Fruit fly (Drosophila melanogaster) whole organism, adult: ENCODE data around the gene Ogdh.

ENCODE experiments used
- CG11617 ChIP-seq: fragments of 200-800 bp; sonication (Bioruptor generic); optimal IDR thresholded peaks from 2 replicates; lab custom pipeline; 2017; ENCODE audit warnings: mild to moderate bottlenecking, missing biosample characterization, missing genetic modification reagents, missing genetic modification characterization
- CG12768 ChIP-seq: fragments of 200-800 bp; sonication (Bioruptor generic); optimal IDR thresholded peaks from 2 replicates; lab custom pipeline; 2017; ENCODE audit warnings: missing biosample characterization, missing genetic modification characterization, mild to moderate bottlenecking, moderate library complexity, missing genetic modification reagents
- CG14711 ChIP-seq: fragments of 200-800 bp; sonication (Bioruptor generic); optimal IDR thresholded peaks from 2 replicates; lab custom pipeline; 2018; ENCODE audit warnings: missing biosample characterization, mild to moderate bottlenecking, missing genetic modification characterization, moderate library complexity
- CG1620 ChIP-seq: fragments of 200-800 bp; sonication (Bioruptor generic); optimal IDR thresholded peaks from 2 replicates; lab custom pipeline; 2016; ENCODE audit warnings: missing biosample characterization, missing genetic modification characterization
- CG33017 ChIP-seq: fragments of 200-800 bp; sonication (Bioruptor generic); optimal IDR thresholded peaks from 2 replicates; lab custom pipeline; 2018; ENCODE audit warnings: missing biosample characterization, mild to moderate bottlenecking, missing genetic modification characterization, moderate library complexity
- CG5204 ChIP-seq: fragments of 200-800 bp; sonication (Bioruptor generic); optimal IDR thresholded peaks from 2 replicates; lab custom pipeline; 2016; ENCODE audit warnings: missing biosample characterization, missing genetic modification characterization
- CG7045 ChIP-seq: fragments of 200-800 bp; sonication (Bioruptor generic); optimal IDR thresholded peaks from 2 replicates; lab custom pipeline; 2017; ENCODE audit warnings: missing biosample characterization, mild to moderate bottlenecking, missing genetic modification characterization
- CG7101 ChIP-seq: fragments of 200-800 bp; sonication (Bioruptor generic); optimal IDR thresholded peaks from 2 replicates; lab custom pipeline; 2018; ENCODE audit warnings: missing biosample characterization, mild to moderate bottlenecking, missing genetic modification characterization, moderate library complexity
- Clk ChIP-seq: fragments of 200-800 bp; sonication (Bioruptor generic); optimal IDR thresholded peaks from 2 replicates; lab custom pipeline; 2017; ENCODE audit warnings: missing biosample characterization, missing genetic modification characterization
- Crg-1 ChIP-seq: fragments of 200-800 bp; sonication (Bioruptor generic); optimal IDR thresholded peaks from 2 replicates; lab custom pipeline; 2016; ENCODE audit warnings: missing biosample characterization, missing genetic modification characterization
- Hr96 ChIP-seq: fragments of 200-800 bp; sonication (Bioruptor generic); optimal IDR thresholded peaks from 2 replicates; lab custom pipeline; 2016; ENCODE audit warnings: missing biosample characterization, missing genetic modification characterization
- Mnt ChIP-seq: fragments of 200-800 bp; sonication (Bioruptor generic); optimal IDR thresholded peaks from 2 replicates; lab custom pipeline; 2016; ENCODE audit warnings: missing biosample characterization, mild to moderate bottlenecking, missing genetic modification characterization
- bab1 ChIP-seq: fragments of 200-800 bp; sonication (Bioruptor generic); optimal IDR thresholded peaks from 3 replicates; lab custom pipeline; 2019; ENCODE audit warnings: missing biosample characterization, mild to moderate bottlenecking, missing genetic modification characterization, moderate library complexity
- cic ChIP-seq: fragments of 200-800 bp; sonication (Bioruptor generic); optimal IDR thresholded peaks from 2 replicates; lab custom pipeline; 2017; ENCODE audit warnings: missing biosample characterization, mild to moderate bottlenecking, missing genetic modification characterization, moderate library complexity
- cnc ChIP-seq, 2 experiments: fragments of >200 bp; optimal IDR thresholded peaks; 2 replicates each; lab custom pipeline; 2017
- kay ChIP-seq: fragments of 200-800 bp; sonication (Bioruptor generic); peaks from one replicate; lab custom pipeline; 2016; ENCODE audit warnings: missing biosample characterization, missing genetic modification characterization, borderline replicate concordance
- ovo ChIP-seq: fragments of 200-800 bp; sonication (Bioruptor generic); optimal IDR thresholded peaks from 2 replicates; lab custom pipeline; 2016; ENCODE audit warnings: missing biosample characterization, missing genetic modification characterization
- pad ChIP-seq: fragments of 200-800 bp; sonication (Bioruptor generic); optimal IDR thresholded peaks from 3 replicates; lab custom pipeline; 2017; ENCODE audit warnings: missing biosample characterization, missing genetic modification characterization, mild to moderate bottlenecking, moderate library complexity, missing genetic modification reagents
- tj ChIP-seq: fragments of 200-800 bp; sonication (Bioruptor generic); optimal IDR thresholded peaks from 3 replicates; lab custom pipeline; 2017; ENCODE audit warnings: missing biosample characterization, mild to moderate bottlenecking, missing genetic modification characterization, moderate library complexity
- toe ChIP-seq: fragments of 200-800 bp; sonication (Bioruptor generic); optimal IDR thresholded peaks from 2 replicates; lab custom pipeline; 2016; ENCODE audit warnings: missing biosample characterization, missing genetic modification characterization

Gene Ogdh

dm6 chr3L:16935284-16935683 is 19.3 kb upstream of the Ogdh start, which contains the start of gene CG11905:
TSS of gene CG11905 (minus strand) at chr3L:16935536.
- TF ChIP-seq CG14711 (tag; lab: Kevin White, UChicago) (no peak), Clk (GFP tag; lab: Kevin White, UChicago) (no peak), CG11617 (GFP tag; lab: Kevin White, UChicago) (no peak), CG12768 (GFP tag; lab: Kevin White, UChicago) (no peak)

DNA sequence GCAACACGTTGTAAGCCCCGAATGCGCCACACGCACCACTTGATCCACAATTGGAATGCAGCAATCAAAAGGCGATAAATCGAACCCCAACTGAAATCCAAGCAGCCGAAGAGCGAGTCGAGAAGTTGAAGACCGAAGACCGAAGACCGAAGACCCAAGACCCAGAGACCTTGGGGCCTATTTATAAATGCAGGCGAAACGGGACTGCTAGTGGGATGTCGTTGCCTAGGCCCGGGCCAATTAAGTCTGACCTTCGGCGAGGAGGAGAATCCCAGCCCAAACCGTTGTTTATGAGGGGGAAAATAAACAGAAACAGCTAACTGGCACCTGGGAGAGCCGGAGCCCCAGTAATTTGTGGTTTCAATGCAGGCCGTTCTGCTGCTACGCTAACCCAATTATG is 17.9 kb upstream of the Ogdh start:
- TF ChIP-seq cnc (optimal IDR thresholded peaks at IDR 0.05; lab: Kevin White, UChicago) (no peak), pad (no peak), Mnt (GFP tag; lab: Kevin White, UChicago) (no peak), ovo (no peak), tj (no peak), CG11617 (GFP tag; lab: Kevin White, UChicago) (no peak), Crg-1 (GFP tag; lab: Kevin White, UChicago) (no peak), CG7045 (GFP tag; lab: Kevin White, UChicago) (no peak), CG12768 (GFP tag; lab: Kevin White, UChicago) (no peak), CG1620 (GFP tag; lab: Kevin White, UChicago) (no peak), CG14711 (tag; lab: Kevin White, UChicago) (no peak), cic (GFP tag; lab: Kevin White, UChicago) (no peak), Hr96 (GFP tag; lab: Kevin White, UChicago) (no peak), toe (GFP tag; lab: Kevin White, UChicago) (no peak), CG5204 (GFP tag; lab: Kevin White, UChicago) (no peak), Clk (GFP tag; lab: Kevin White, UChicago) (no peak), bab1 (GFP tag; lab: Kevin White, UChicago) (no peak), CG7101 (tag; lab: Kevin White, UChicago) (no peak), kay (GFP tag; lab: Kevin White, UChicago) (no peak)

- TF ChIP-seq kay (GFP tag; lab: Kevin White, UChicago), result no peak
- TF ChIP-seq CG5204 (GFP tag; lab: Kevin White, UChicago), result no peak
- TF ChIP-seq Clk (GFP tag; lab: Kevin White, UChicago), result no peak
- no peak for TF ChIP-seq Hr96 (GFP tag; lab: Kevin White, UChicago)
- no peak for TF ChIP-seq bab1 (GFP tag; lab: Kevin White, UChicago)
- no peak for TF ChIP-seq CG33017 (tag; lab: Kevin White, UChicago)
- TF ChIP-seq cnc (optimal IDR thresholded peaks at IDR 0.05; lab: Kevin White, UChicago), result no peak
- TF ChIP-seq ovo, result no peak
- TF ChIP-seq CG12768 (GFP tag; lab: Kevin White, UChicago), result no peak
- TF ChIP-seq Mnt (GFP tag; lab: Kevin White, UChicago), result no peak
- no peak for TF ChIP-seq toe (GFP tag; lab: Kevin White, UChicago)
- no peak for TF ChIP-seq cic (GFP tag; lab: Kevin White, UChicago)
- TF ChIP-seq CG11617 (GFP tag; lab: Kevin White, UChicago), result no peak
- TF ChIP-seq CG14711 (tag; lab: Kevin White, UChicago), result no peak
- TF ChIP-seq CG7101 (tag; lab: Kevin White, UChicago), result no peak
- TF ChIP-seq CG1620 (GFP tag; lab: Kevin White, UChicago), result no peak
- TF ChIP-seq Crg-1 (GFP tag; lab: Kevin White, UChicago), result no peak
- TF ChIP-seq pad, result no peak
- TF ChIP-seq CG7045 (GFP tag; lab: Kevin White, UChicago), result no peak
- no peak for TF ChIP-seq tj
These were observed 15.8 kb upstream of the Ogdh start, which contains the start of gene CG13022 for dm6 chr3L:16938852-16939251. TSS of gene CG13022 (minus strand) at chr3L:16938952.

- TF ChIP-seq kay (GFP tag; lab: Kevin White, UChicago) (no peak), toe (GFP tag; lab: Kevin White, UChicago) (no peak), CG12768 (GFP tag; lab: Kevin White, UChicago) (no peak), CG5204 (GFP tag; lab: Kevin White, UChicago) (no peak), Clk (GFP tag; lab: Kevin White, UChicago) (no peak), Hr96 (GFP tag; lab: Kevin White, UChicago) (no peak), CG11617 (GFP tag; lab: Kevin White, UChicago) (no peak), bab1 (GFP tag; lab: Kevin White, UChicago) (no peak), pad (no peak), CG33017 (tag; lab: Kevin White, UChicago) (no peak), cnc (optimal IDR thresholded peaks at IDR 0.05; lab: Kevin White, UChicago) (no peak), cic (GFP tag; lab: Kevin White, UChicago) (no peak), ovo (no peak), CG7045 (GFP tag; lab: Kevin White, UChicago) (no peak)
These were observed 13.3 kb upstream of the Ogdh start for dm6 chr3L:16941319-16941718.

DNA sequence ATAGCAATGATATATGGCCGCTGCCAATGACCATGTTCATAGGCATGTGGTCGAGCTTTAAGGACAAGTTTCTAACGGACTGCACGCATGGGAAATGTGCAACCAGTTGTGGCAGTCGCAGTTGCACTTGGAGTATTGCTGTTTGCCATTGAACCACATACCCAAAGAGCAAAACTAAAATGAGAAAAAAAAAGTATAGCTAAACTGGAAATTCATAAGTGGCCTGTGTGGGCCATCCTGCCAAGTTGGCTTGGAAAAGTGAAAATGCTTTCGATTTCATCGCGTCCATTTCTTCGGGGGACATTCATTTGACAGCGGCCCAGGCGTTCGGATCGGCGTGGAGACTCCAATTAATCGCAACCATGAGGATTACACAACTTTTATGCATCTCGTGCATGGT is 10.6 kb upstream of the Ogdh start, which contains the start of gene Obp73a:
Obp73a (plus strand) TSS at position 301 of the 400 bp plus-strand sequence.
- TF ChIP-seq CG1620 (GFP tag; lab: Kevin White, UChicago) (no peak), Clk (GFP tag; lab: Kevin White, UChicago) (no peak), ovo (no peak), bab1 (GFP tag; lab: Kevin White, UChicago) (no peak), kay (GFP tag; lab: Kevin White, UChicago) (no peak), CG5204 (GFP tag; lab: Kevin White, UChicago) (no peak), CG11617 (GFP tag; lab: Kevin White, UChicago) (no peak), CG7045 (GFP tag; lab: Kevin White, UChicago) (no peak), CG33017 (tag; lab: Kevin White, UChicago) (no peak), pad (no peak), CG7101 (tag; lab: Kevin White, UChicago) (no peak), Crg-1 (GFP tag; lab: Kevin White, UChicago) (no peak), CG14711 (tag; lab: Kevin White, UChicago) (no peak)
